Worm (Caenorhabditis elegans): ENCODE measurements around the gene apd-3.

DNA sequence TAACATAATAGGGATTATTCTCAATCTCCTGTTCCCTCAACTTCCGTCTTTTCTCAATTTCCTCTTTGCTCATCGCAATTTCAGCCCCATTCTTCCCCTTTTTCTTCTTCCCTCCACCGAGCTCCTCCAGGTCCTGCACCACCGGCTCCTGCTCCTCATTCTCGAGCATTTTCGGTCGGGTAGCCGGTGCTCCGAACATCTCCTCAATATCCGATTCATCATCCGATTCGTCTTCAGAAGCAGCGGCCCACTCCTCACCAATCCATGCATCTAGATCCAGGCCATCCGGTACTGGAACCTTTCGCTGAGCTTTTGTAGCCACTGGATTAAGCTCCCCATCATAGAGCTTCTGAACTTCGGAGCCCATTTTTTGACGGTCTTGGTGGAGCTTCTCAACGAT is 6.1 kb downstream of the apd-3 start:
- no peak for TF ChIP-seq ama-1 (optimal IDR thresholded peaks at IDR 0.05)
- no peak for TF ChIP-seq aly-2 (tag; optimal IDR thresholded peaks at IDR 0.05)
- TF ChIP-seq fos-1 (tag; optimal IDR thresholded peaks at IDR 0.05): no peak
